Worm (Caenorhabditis elegans) whole organism, mixed stage, embryonic: ENCODE results near the gene fbxb-3.

Source experiments
- ceh-43 ChIP-seq: fragments of 200-800 bp; sonication (Bioruptor generic); optimal IDR thresholded peaks from 2 replicates; lab custom pipeline; 2018; ENCODE audit warnings: mild to moderate bottlenecking, missing genetic modification characterization, moderate library complexity, missing compliant biosample characterization
- ces-1 ChIP-seq: fragments of 150-350 bp; optimal IDR thresholded peaks from 2 replicates; lab custom pipeline; 2014; ENCODE audit warnings: missing biosample characterization, missing genetic modification reagents, missing genetic modification characterization
- elt-1 ChIP-seq: sonication (generic microtip); optimal IDR thresholded peaks from 2 replicates; lab custom pipeline; 2017; ENCODE audit warnings: missing genetic modification characterization, mild to moderate bottlenecking, missing compliant biosample characterization, antibody characterized with exemption, moderate library complexity, borderline replicate concordance; ENCODE audit not compliant: insufficient read depth
- elt-3 ChIP-seq: fragments of 150-350 bp; optimal IDR thresholded peaks from 2 replicates; lab custom pipeline; 2014; ENCODE audit warnings: missing biosample characterization, missing genetic modification characterization
- lin-13 ChIP-seq: fragments of 150-350 bp; optimal IDR thresholded peaks from 2 replicates; lab custom pipeline; 2014; ENCODE audit warnings: missing biosample characterization, missing genetic modification characterization
- mep-1 ChIP-seq: fragments of 150-350 bp; optimal IDR thresholded peaks from 2 replicates; lab custom pipeline; 2017; ENCODE audit warnings: missing biosample characterization, missing genetic modification reagents, missing genetic modification characterization, inconsistent platforms
- nhr-237 ChIP-seq: fragments of 150-350 bp; optimal IDR thresholded peaks from 2 replicates; lab custom pipeline; 2014; ENCODE audit warnings: missing biosample characterization, missing genetic modification characterization
- nhr-28 ChIP-seq: fragments of 150-350 bp; optimal IDR thresholded peaks from 2 replicates; lab custom pipeline; 2014; ENCODE audit warnings: missing biosample characterization, missing genetic modification characterization
- snpc-4 ChIP-seq: fragments of 150-350 bp; optimal IDR thresholded peaks from 2 replicates; lab custom pipeline; 2014; ENCODE audit warnings: missing biosample characterization, missing genetic modification characterization
- ztf-11 ChIP-seq: fragments of 150-350 bp; optimal IDR thresholded peaks from 2 replicates; lab custom pipeline; 2014; ENCODE audit warnings: missing biosample characterization, missing genetic modification characterization

DNA sequence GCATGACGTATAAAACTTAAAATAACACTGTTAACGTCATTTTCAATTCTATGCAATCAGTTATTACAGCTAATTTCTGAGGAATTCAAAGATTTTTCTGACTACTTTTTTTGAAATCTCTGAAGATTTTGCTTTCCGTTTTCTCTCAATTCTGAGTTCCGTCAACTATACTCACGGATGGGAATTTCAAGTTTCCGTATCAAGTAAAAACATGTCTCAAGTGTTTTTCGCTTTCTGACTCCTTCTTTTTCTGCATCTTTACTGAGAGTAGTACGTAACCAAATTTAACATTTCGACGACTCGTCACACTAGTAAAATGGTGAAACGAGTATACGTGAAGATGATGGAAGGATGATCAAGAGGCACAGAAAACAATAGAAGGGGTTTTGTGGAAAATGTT lies 41.9 kb upstream of the fbxb-3 start:
- no peak for TF ChIP-seq ztf-11
- TF ChIP-seq nhr-237 (tag; lab: Kevin White, UChicago), result no peak
- TF ChIP-seq nhr-28, result no peak
- peak; percentile 60 for TF ChIP-seq ces-1
- no peak for TF ChIP-seq mep-1 (tag; lab: Kevin White, UChicago)
- TF ChIP-seq snpc-4 (tag; lab: Kevin White, UChicago), result no peak
- TF ChIP-seq elt-3 (tag; lab: Kevin White, UChicago), result no peak
- no peak for TF ChIP-seq elt-1 (tag; lab: Kevin White, UChicago)
- TF ChIP-seq lin-13 (tag; lab: Kevin White, UChicago), result no peak
- no peak for TF ChIP-seq ceh-43 (GFP tag; lab: Kevin White, UChicago)
